Worm (Caenorhabditis elegans) whole organism, L3 larva: ENCODE measurements around the gene osm-12.

Source experiments
- elt-1 ChIP-seq: fragments of 150-350 bp; optimal IDR thresholded peaks from 2 replicates; lab custom pipeline; 2014; ENCODE audit warnings: missing biosample characterization, missing genetic modification characterization
- fkh-10 ChIP-seq: sonication (generic microtip); optimal IDR thresholded peaks from 2 replicates; lab custom pipeline; 2017; ENCODE audit warnings: missing biosample characterization, missing genetic modification reagents, missing genetic modification characterization
- lin-39 ChIP-seq: fragments of 150-350 bp; optimal IDR thresholded peaks from 2 replicates; lab custom pipeline; 2018; ENCODE audit warnings: missing biosample characterization, missing genetic modification reagents, missing genetic modification characterization
- mdl-1 ChIP-seq: fragments of 150-350 bp; optimal IDR thresholded peaks from 2 replicates; lab custom pipeline; 2014; ENCODE audit warnings: missing biosample characterization, missing genetic modification characterization
- nhr-23 ChIP-seq: fragments of 150-350 bp; optimal IDR thresholded peaks from 2 replicates; lab custom pipeline; 2014; ENCODE audit warnings: missing biosample characterization, missing genetic modification reagents, missing genetic modification characterization
- nhr-76 ChIP-seq: fragments of 150-350 bp; sonication (generic microtip); optimal IDR thresholded peaks from 5 replicates; lab custom pipeline; 2014; ENCODE audit warnings: missing biosample characterization, missing genetic modification characterization
- nhr-77 ChIP-seq: fragments of 150-350 bp; optimal IDR thresholded peaks from 2 replicates; lab custom pipeline; 2014; ENCODE audit warnings: missing biosample characterization, missing genetic modification characterization
- snpc-4 ChIP-seq: fragments of 150-350 bp; optimal IDR thresholded peaks from 2 replicates; lab custom pipeline; 2014; ENCODE audit warnings: missing biosample characterization, missing genetic modification characterization
- unc-39 ChIP-seq: sonication (generic microtip); optimal IDR thresholded peaks from 4 replicates; lab custom pipeline; 2017; ENCODE audit warnings: missing biosample characterization, missing genetic modification characterization

- no peak for TF ChIP-seq snpc-4 (tag; lab: Kevin White, UChicago)
- no peak for TF ChIP-seq elt-1 (tag; lab: Kevin White, UChicago)
- TF ChIP-seq nhr-23 (tag; lab: Kevin White, UChicago) = no peak
- TF ChIP-seq unc-39 (tag; lab: Kevin White, UChicago) = no peak
- no peak for TF ChIP-seq nhr-76
- no peak for TF ChIP-seq lin-39 (tag; lab: Kevin White, UChicago)
- TF ChIP-seq fkh-10 (GFP tag; lab: Kevin White, UChicago) = no peak
- TF ChIP-seq mdl-1 (tag; lab: Kevin White, UChicago) = no peak
- TF ChIP-seq nhr-77 (tag; lab: Kevin White, UChicago) = no peak
Measured at ce11 chrIII:12153514-12153913, 48.8 kb downstream of the osm-12 start.
